Fruit fly (Drosophila melanogaster) whole organism, embryonic: ENCODE results near the gene Theg.
A peak's percentile ranks its signal among the peaks of the same experiment; 100 is the strongest.

Source experiments
- CG10147 ChIP-seq: fragments of 200-800 bp; sonication (Bioruptor generic); optimal IDR thresholded peaks from 2 replicates; lab custom pipeline; 2019; ENCODE audit warnings: missing biosample characterization, mild to moderate bottlenecking, missing genetic modification characterization, moderate library complexity
- CG10654 ChIP-seq: fragments of 200-800 bp; sonication (Bioruptor generic); optimal IDR thresholded peaks from 2 replicates; lab custom pipeline; 2016; ENCODE audit warnings: missing biosample characterization, missing genetic modification characterization
- CG14441 ChIP-seq: fragments of 200-800 bp; sonication (Bioruptor generic); IDR thresholded peaks from 2 replicates; pipeline ENCODE4 v1.3.6; 2022; ENCODE audit warnings: missing biosample characterization, missing genetic modification characterization
- CG14667 ChIP-seq: fragments of 200-800 bp; sonication (Bioruptor generic); IDR thresholded peaks from 2 replicates; pipeline ENCODE4 v1.3.6; 2022; ENCODE audit warnings: missing biosample characterization, missing genetic modification characterization
- CG14965 ChIP-seq: fragments of 200-800 bp; sonication (Bioruptor generic); optimal IDR thresholded peaks from 2 replicates; lab custom pipeline; 2016; ENCODE audit warnings: missing biosample characterization, missing genetic modification characterization, borderline replicate concordance
- CG15479 ChIP-seq: fragments of 200-800 bp; sonication (Bioruptor generic); optimal IDR thresholded peaks from 3 replicates; lab custom pipeline; 2019; ENCODE audit warnings: missing biosample characterization, mild to moderate bottlenecking, missing genetic modification characterization, moderate library complexity
- CG17829 ChIP-seq: fragments of 200-800 bp; optimal IDR thresholded peaks from 2 replicates; lab custom pipeline; 2019; ENCODE audit warnings: missing biosample characterization, mild to moderate bottlenecking, missing genetic modification characterization, moderate library complexity
- CG2889 ChIP-seq: fragments of 200-800 bp; sonication (Bioruptor generic); IDR thresholded peaks from 3 replicates; pipeline ENCODE4 v1.3.6; 2022; ENCODE audit warnings: missing biosample characterization, missing genetic modification characterization
- CG31388 ChIP-seq: fragments of 200-800 bp; sonication (Bioruptor generic); optimal IDR thresholded peaks from 2 replicates; lab custom pipeline; 2016; ENCODE audit warnings: missing biosample characterization, missing genetic modification characterization
- CG32767 ChIP-seq: fragments of 200-800 bp; sonication (Bioruptor generic); IDR thresholded peaks from 2 replicates; pipeline ENCODE4 v1.3.6; 2022; ENCODE audit warnings: missing biosample characterization, missing genetic modification characterization
- CG3847 ChIP-seq: fragments of 200-800 bp; sonication (Bioruptor generic); IDR thresholded peaks from 2 replicates; pipeline ENCODE4 v1.3.6; 2022; ENCODE audit warnings: missing biosample characterization, missing genetic modification characterization
- CG42726 ChIP-seq: fragments of 200-800 bp; sonication (Bioruptor generic); IDR thresholded peaks from 2 replicates; pipeline ENCODE4 v1.3.6; 2022; ENCODE audit warnings: missing biosample characterization, missing genetic modification characterization; ENCODE audit not compliant: partially characterized antibody
- CG43689 ChIP-seq: fragments of 200-800 bp; sonication (Bioruptor generic); IDR thresholded peaks from 2 replicates; pipeline ENCODE4 v1.3.6; 2022; ENCODE audit warnings: missing biosample characterization, missing genetic modification characterization
- CG4404 ChIP-seq: fragments of 200-800 bp; sonication (Bioruptor generic); IDR thresholded peaks from 2 replicates; pipeline ENCODE4 v1.3.6; 2022; ENCODE audit warnings: missing biosample characterization, missing genetic modification characterization
- CG5180 ChIP-seq: fragments of 200-800 bp; sonication (Bioruptor generic); optimal IDR thresholded peaks from 3 replicates; lab custom pipeline; 2017; ENCODE audit warnings: missing biosample characterization, missing genetic modification characterization, mild to moderate bottlenecking, moderate library complexity, missing genetic modification reagents
- CG5953 ChIP-seq: fragments of 200-800 bp; sonication (Bioruptor generic); IDR thresholded peaks from 2 replicates; pipeline ENCODE4 v1.3.6; 2022; ENCODE audit warnings: missing biosample characterization, missing genetic modification characterization
- CG6654 ChIP-seq: fragments of 200-800 bp; sonication (Bioruptor generic); optimal IDR thresholded peaks from 2 replicates; lab custom pipeline; 2017; ENCODE audit warnings: missing biosample characterization, mild to moderate bottlenecking, missing genetic modification characterization
- CG6689 ChIP-seq: fragments of 200-800 bp; sonication (Bioruptor generic); IDR thresholded peaks from 2 replicates; pipeline ENCODE4 v1.3.6; 2022; ENCODE audit warnings: missing biosample characterization, missing genetic modification characterization
- CG7745 ChIP-seq: fragments of 200-800 bp; sonication (Bioruptor generic); optimal IDR thresholded peaks from 2 replicates; lab custom pipeline; 2018; ENCODE audit warnings: missing biosample characterization, mild to moderate bottlenecking, missing genetic modification characterization, moderate library complexity
- CG7963 ChIP-seq: fragments of 200-800 bp; sonication (Bioruptor generic); IDR thresholded peaks from 3 replicates; pipeline ENCODE4 v1.3.6; 2022; ENCODE audit warnings: missing biosample characterization, missing genetic modification characterization; ENCODE audit not compliant: partially characterized antibody
- CG9437 ChIP-seq: fragments of 200-800 bp; sonication (Bioruptor generic); optimal IDR thresholded peaks from 2 replicates; lab custom pipeline; 2018; ENCODE audit warnings: missing biosample characterization, mild to moderate bottlenecking, missing genetic modification characterization
- CG9797 ChIP-seq: fragments of 200-800 bp; sonication (Bioruptor generic); optimal IDR thresholded peaks from 3 replicates; lab custom pipeline; 2018; ENCODE audit warnings: missing biosample characterization, mild to moderate bottlenecking, missing genetic modification characterization
- CHES-1-like ChIP-seq: fragments of 200-800 bp; sonication (Bioruptor generic); optimal IDR thresholded peaks from 2 replicates; lab custom pipeline; 2016; ENCODE audit warnings: missing biosample characterization, missing genetic modification characterization
- CrebB ChIP-seq: fragments of 200-800 bp; sonication (Bioruptor generic); optimal IDR thresholded peaks from 3 replicates; lab custom pipeline; 2018; ENCODE audit warnings: missing biosample characterization, mild to moderate bottlenecking, missing genetic modification characterization
- Deaf1 ChIP-seq: fragments of 200-800 bp; optimal IDR thresholded peaks from 3 replicates; lab custom pipeline; 2019; ENCODE audit warnings: missing biosample characterization, mild to moderate bottlenecking, missing genetic modification characterization, moderate library complexity
- HmgZ ChIP-seq: fragments of 200-800 bp; sonication (Bioruptor generic); optimal IDR thresholded peaks from 2 replicates; lab custom pipeline; 2018; ENCODE audit warnings: missing biosample characterization, mild to moderate bottlenecking, missing genetic modification characterization
- Kr ChIP-seq: fragments of 200-800 bp; sonication (Bioruptor generic); optimal IDR thresholded peaks from 2 replicates; lab custom pipeline; 2017; ENCODE audit warnings: missing biosample characterization, mild to moderate bottlenecking, missing genetic modification characterization
- Sin3A ChIP-seq: fragments of >200 bp; optimal IDR thresholded peaks from 2 replicates; lab custom pipeline; 2018
- Trl ChIP-seq, 3 experiments: fragments of >200 bp in 2 of 3; fragments of 200-800 bp in 1 of 3; sonication (Bioruptor generic) in 1 of 3; optimal IDR thresholded peaks; 2 replicates in 1 of 3; 3 replicates in 2 of 3; lab custom pipeline; 2016 to 2017; ENCODE audit warnings: missing biosample characterization in 1 of 3, missing genetic modification characterization in 1 of 3
- ac ChIP-seq: fragments of 200-800 bp; sonication (Bioruptor generic); optimal IDR thresholded peaks from 3 replicates; lab custom pipeline; 2017; ENCODE audit warnings: missing biosample characterization, mild to moderate bottlenecking, missing genetic modification characterization
- ato ChIP-seq: fragments of 200-800 bp; sonication (Bioruptor generic); IDR thresholded peaks from 2 replicates; pipeline ENCODE4 v1.3.6; 2022; ENCODE audit warnings: missing biosample characterization, missing genetic modification characterization; ENCODE audit not compliant: partially characterized antibody
- az2 ChIP-seq: fragments of 200-800 bp; sonication (Bioruptor generic); optimal IDR thresholded peaks from 3 replicates; lab custom pipeline; 2016; ENCODE audit warnings: missing biosample characterization, missing genetic modification characterization
- cad ChIP-seq: fragments of >200 bp; optimal IDR thresholded peaks from 2 replicates; lab custom pipeline; 2017; ENCODE audit warnings: missing biosample characterization, missing genetic modification characterization
- chm ChIP-seq: fragments of 200-800 bp; sonication (Bioruptor generic); IDR thresholded peaks from 2 replicates; pipeline ENCODE4 v1.3.6; 2022; ENCODE audit warnings: missing biosample characterization, missing genetic modification characterization
- emc ChIP-seq: fragments of 200-800 bp; sonication (Bioruptor generic); optimal IDR thresholded peaks from 2 replicates; lab custom pipeline; 2016; ENCODE audit warnings: missing biosample characterization, missing genetic modification characterization
- gcm ChIP-seq: fragments of 200-800 bp; sonication (Bioruptor generic); optimal IDR thresholded peaks from 2 replicates; lab custom pipeline; 2019; ENCODE audit warnings: missing biosample characterization, mild to moderate bottlenecking, missing genetic modification characterization, moderate library complexity
- grau ChIP-seq: fragments of 200-800 bp; optimal IDR thresholded peaks from 3 replicates; lab custom pipeline; 2019; ENCODE audit warnings: missing biosample characterization, mild to moderate bottlenecking, missing genetic modification characterization, moderate library complexity
- hbn ChIP-seq: fragments of 200-800 bp; sonication (Bioruptor generic); IDR thresholded peaks from 2 replicates; pipeline ENCODE4 v1.3.6; 2022; ENCODE audit warnings: missing biosample characterization, missing genetic modification characterization; ENCODE audit not compliant: partially characterized antibody
- lbe ChIP-seq: fragments of 200-800 bp; sonication (Bioruptor generic); optimal IDR thresholded peaks from 2 replicates; lab custom pipeline; 2016; ENCODE audit warnings: missing biosample characterization, mild to moderate bottlenecking, missing genetic modification characterization
- lilli ChIP-seq: fragments of 200-800 bp; sonication (Bioruptor generic); optimal IDR thresholded peaks from 3 replicates; lab custom pipeline; 2016; ENCODE audit warnings: missing biosample characterization, missing genetic modification characterization
- pb ChIP-seq: fragments of 200-800 bp; sonication (Bioruptor generic); optimal IDR thresholded peaks from 3 replicates; lab custom pipeline; 2016; ENCODE audit warnings: missing biosample characterization, missing genetic modification characterization
- pho ChIP-seq: fragments of 200-800 bp; sonication (Bioruptor generic); optimal IDR thresholded peaks from 2 replicates; lab custom pipeline; 2016; ENCODE audit warnings: missing biosample characterization, missing genetic modification characterization
- repo ChIP-seq: fragments of 200-800 bp; sonication (Bioruptor generic); optimal IDR thresholded peaks from 2 replicates; lab custom pipeline; 2016; ENCODE audit warnings: missing biosample characterization, missing genetic modification characterization
- schlank ChIP-seq: fragments of 200-800 bp; sonication (Bioruptor generic); optimal IDR thresholded peaks from 2 replicates; lab custom pipeline; 2018; ENCODE audit warnings: missing biosample characterization, mild to moderate bottlenecking, missing genetic modification characterization
- shn ChIP-seq: fragments of 200-800 bp; sonication (Bioruptor generic); optimal IDR thresholded peaks from 3 replicates; lab custom pipeline; 2016; ENCODE audit warnings: missing biosample characterization, missing genetic modification characterization
- slp2 ChIP-seq: fragments of 200-800 bp; sonication (Bioruptor generic); optimal IDR thresholded peaks from 2 replicates; lab custom pipeline; 2016; ENCODE audit warnings: missing biosample characterization, missing genetic modification characterization
- stwl ChIP-seq: fragments of 200-800 bp; sonication (Bioruptor generic); optimal IDR thresholded peaks from 3 replicates; lab custom pipeline; 2018; ENCODE audit warnings: missing biosample characterization, mild to moderate bottlenecking, missing genetic modification characterization, moderate library complexity
- tna ChIP-seq: fragments of 200-800 bp; sonication (Bioruptor generic); IDR thresholded peaks from 2 replicates; pipeline ENCODE4 v1.3.6; 2022; ENCODE audit warnings: missing biosample characterization, missing genetic modification characterization; ENCODE audit not compliant: partially characterized antibody
- vnd ChIP-seq: fragments of 200-800 bp; sonication (Bioruptor generic); IDR thresholded peaks from 3 replicates; pipeline ENCODE4 v1.3.6; 2022; ENCODE audit warnings: missing biosample characterization, missing genetic modification characterization; ENCODE audit not compliant: partially characterized antibody

The Theg gene

DNA sequence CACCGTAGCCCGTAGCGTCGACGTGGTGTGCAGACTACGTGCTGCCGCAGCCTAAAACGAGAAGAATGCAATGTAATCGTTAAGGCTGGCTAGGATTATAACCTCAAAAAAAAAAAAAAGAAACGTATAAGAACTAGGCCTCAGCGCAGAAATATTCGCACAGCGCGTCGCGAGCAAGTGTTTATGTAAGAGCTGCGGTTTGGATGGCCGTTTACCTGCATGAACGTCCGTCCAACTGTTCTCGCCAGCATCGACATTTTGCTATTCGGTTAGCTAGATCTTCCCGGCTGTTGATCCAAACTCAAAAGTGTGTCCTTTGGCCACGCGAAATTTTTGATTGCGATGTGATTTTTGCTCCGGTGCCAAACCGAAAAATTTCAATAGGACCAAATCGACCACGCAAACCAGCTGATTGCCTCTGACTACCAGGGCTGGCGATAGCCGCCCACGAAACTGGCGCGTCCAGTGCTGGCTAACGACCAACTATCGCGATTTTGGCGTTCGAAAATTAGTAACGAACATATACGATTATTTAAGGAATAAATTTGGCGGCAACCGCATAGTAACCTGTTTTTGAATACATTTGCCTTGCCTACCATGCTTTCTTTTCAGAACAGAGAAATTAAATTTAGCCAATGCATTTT lies 4.4 kb downstream of the Theg start, which contains the start of gene Idh3b (continued):
- TF ChIP-seq CG43689 (GFP tag; lab: Robert Waterston, UW), result no peak; the same call in 1 of the 2 replicates
- no peak for TF ChIP-seq chm (GFP tag; lab: Robert Waterston, UW)
- TF ChIP-seq Kr (GFP tag; lab: Kevin White, UChicago), result no peak
- TF ChIP-seq CG10654 (GFP tag; lab: Kevin White, UChicago), result peak; percentile 45
- TF ChIP-seq CG14965 (GFP tag; lab: Kevin White, UChicago), result no peak
- TF ChIP-seq schlank (tag; lab: Kevin White, UChicago), result peak; percentile 24
- peak; percentile 18 for TF ChIP-seq slp2 (GFP tag; lab: Kevin White, UChicago)
- peak; percentile 70 for TF ChIP-seq CG9797 (GFP tag; lab: Kevin White, UChicago)
- TF ChIP-seq repo (GFP tag; lab: Kevin White, UChicago), result no peak
- no peak for TF ChIP-seq CG15479 (GFP tag; lab: Kevin White, UChicago)
- TF ChIP-seq cad, result no peak
- no peak for TF ChIP-seq CG9437
- no peak for TF ChIP-seq CG14441 (GFP tag; lab: Robert Waterston, UW)
- TF ChIP-seq HmgZ (tag; lab: Kevin White, UChicago), result peak; percentile 90
- TF ChIP-seq shn, result no peak
- no peak for TF ChIP-seq emc (GFP tag; lab: Kevin White, UChicago)
- no peak for TF ChIP-seq gcm (GFP tag; lab: Kevin White, UChicago)
- TF ChIP-seq stwl (tag; lab: Kevin White, UChicago), result peak; percentile 86
- no peak for TF ChIP-seq CG17829
- TF ChIP-seq CG7963 (GFP tag; lab: Robert Waterston, UW), result peak; percentile 95
- TF ChIP-seq CG6654 (GFP tag; lab: Kevin White, UChicago), result no peak
- TF ChIP-seq az2, result peak; percentile 59
- TF ChIP-seq ato (GFP tag; lab: Robert Waterston, UW), result peak; percentile 88
- TF ChIP-seq CG10147 (GFP tag; lab: Kevin White, UChicago), result no peak
- peak; percentile 84 for TF ChIP-seq CHES-1-like
- TF ChIP-seq pho (GFP tag; lab: Kevin White, UChicago), result peak; percentile 56
- no peak for TF ChIP-seq CG2889 (GFP tag; lab: Robert Waterston, UW)
- TF ChIP-seq Deaf1 (tag; lab: Kevin White, UChicago), result no peak
- no peak for TF ChIP-seq CG5180 (GFP tag; lab: Kevin White, UChicago)
- no peak for TF ChIP-seq Trl (optimal IDR thresholded peaks at IDR 0.05; lab: Kevin White, UChicago)
- TF ChIP-seq Trl (GFP tag; optimal IDR thresholded peaks at IDR 0.05; lab: Kevin White, UChicago), result peak; percentile 78
- TF ChIP-seq pb, result peak; percentile 48
- peak; percentile 28 for TF ChIP-seq lbe (GFP tag; lab: Kevin White, UChicago)
- TF ChIP-seq CG31388 (GFP tag; lab: Kevin White, UChicago), result no peak
- TF ChIP-seq CG32767 (GFP tag; lab: Robert Waterston, UW), result no peak
- no peak for TF ChIP-seq grau (tag; lab: Kevin White, UChicago)
- no peak for TF ChIP-seq CG6689 (GFP tag; lab: Robert Waterston, UW)
- TF ChIP-seq tna, result peak; percentile 87
- TF ChIP-seq ac (GFP tag; lab: Kevin White, UChicago), result no peak
- peak; percentile 45 for TF ChIP-seq Sin3A (lab: Kevin White, UChicago)
- TF ChIP-seq lilli, result peak; percentile 76
- no peak for TF ChIP-seq CG7745 (tag; lab: Kevin White, UChicago)
- TF ChIP-seq vnd, result peak; percentile 86
- no peak for TF ChIP-seq CG14667 (GFP tag; lab: Robert Waterston, UW)
- TF ChIP-seq CG42726 (GFP tag; lab: Robert Waterston, UW), result no peak; the same call in 1 of the 2 replicates
- peak; percentile 44; the same call in 1 of the 2 replicates for TF ChIP-seq CG4404 (GFP tag; lab: Robert Waterston, UW)
- TF ChIP-seq hbn (GFP tag; lab: Robert Waterston, UW), result peak; percentile 97
- no peak for TF ChIP-seq CrebB (tag; lab: Kevin White, UChicago)
- peak; percentile 88 for TF ChIP-seq CG3847 (GFP tag; lab: Robert Waterston, UW)
- no peak for TF ChIP-seq CG5953 (GFP tag; lab: Robert Waterston, UW)
